Fruit fly (Drosophila melanogaster): ENCODE measurements around the gene CG11970.

- no peak for TF ChIP-seq CG16779 (tag; optimal IDR thresholded peaks at IDR 0.05)
- peak; percentile 8 for TF ChIP-seq OdsH (GFP tag; optimal IDR thresholded peaks at IDR 0.05)
- no peak for TF ChIP-seq Hr38 (GFP tag; optimal IDR thresholded peaks at IDR 0.05)
- no peak for TF ChIP-seq Sox102F (GFP tag; optimal IDR thresholded peaks at IDR 0.05)
- TF ChIP-seq Gug (GFP tag; IDR thresholded peaks at IDR 0.05): no peak
- TF ChIP-seq Blimp-1 (GFP tag; optimal IDR thresholded peaks at IDR 0.05): no peak
- TF ChIP-seq acj6 (GFP tag; optimal IDR thresholded peaks at IDR 0.05): no peak
- TF ChIP-seq topi (GFP tag; optimal IDR thresholded peaks at IDR 0.05): no peak
- no peak for TF ChIP-seq CG10669 (GFP tag; optimal IDR thresholded peaks at IDR 0.05)
- TF ChIP-seq Hr39 (GFP tag; optimal IDR thresholded peaks at IDR 0.05): no peak
- TF ChIP-seq spab (GFP tag; optimal IDR thresholded peaks at IDR 0.05): no peak
- no peak for TF ChIP-seq CG6276 (GFP tag; optimal IDR thresholded peaks at IDR 0.05)
Observed at dm6 chr3R:8948855-8949254, 35.7 kb upstream of the CG11970 start.
